Worm (Caenorhabditis elegans) whole organism, L4 larva: ENCODE measurements around the gene srw-99.
A peak's percentile ranks its signal among the peaks of the same experiment; 100 is the strongest.

Source experiments
- F10B5.3 ChIP-seq: sonication (generic microtip); optimal IDR thresholded peaks from 2 replicates; lab custom pipeline; 2016; ENCODE audit warnings: mild to moderate bottlenecking, missing genetic modification characterization, missing compliant biosample characterization
- T20F7.1 ChIP-seq: fragments of 200-800 bp; sonication (Bioruptor generic); optimal IDR thresholded peaks from 2 replicates; lab custom pipeline; 2018; ENCODE audit warnings: mild to moderate bottlenecking, missing genetic modification characterization, missing compliant biosample characterization
- Y48G9A.11 ChIP-seq: fragments of 200-800 bp; sonication (Bioruptor generic); IDR thresholded peaks from 2 replicates; pipeline ENCODE4 v1.3.6; 2022; ENCODE audit warnings: missing genetic modification reagents, missing genetic modification characterization, missing compliant biosample characterization
- aha-1 ChIP-seq: fragments of 150-350 bp; peaks from one replicate; lab custom pipeline; 2014; ENCODE audit warnings: missing biosample characterization, missing genetic modification characterization
- ama-1 ChIP-seq: fragments of 150-350 bp; optimal IDR thresholded peaks from 2 replicates; lab custom pipeline; 2014; ENCODE audit warnings: inconsistent platforms, mixed read lengths
- cey-2 ChIP-seq: sonication (generic microtip); optimal IDR thresholded peaks from 3 replicates; lab custom pipeline; 2017; ENCODE audit warnings: missing genetic modification characterization, mild to moderate bottlenecking, missing compliant biosample characterization, antibody characterized with exemption, borderline replicate concordance; ENCODE audit not compliant: insufficient read depth
- daf-16 ChIP-seq, 3 experiments: sonication (generic microtip); optimal IDR thresholded peaks; 2 replicates each; lab custom pipeline; 2016 to 2017; ENCODE audit warnings: missing genetic modification characterization in 3 of 3, missing genetic modification reagents in 3 of 3, mild to moderate bottlenecking in 2 of 3, missing compliant biosample characterization in 2 of 3, missing biosample characterization in 1 of 3, moderate library complexity in 1 of 3
- daf-19 ChIP-seq: fragments of 200-800 bp; sonication (Bioruptor generic); conservative IDR thresholded peaks from 2 replicates; pipeline ENCODE4 v1.3.6; 2022; ENCODE audit warnings: missing genetic modification characterization, missing compliant biosample characterization
- dmd-6 ChIP-seq: fragments of 200-800 bp; sonication (Bioruptor generic); IDR thresholded peaks from 2 replicates; pipeline ENCODE4 v1.3.6; 2022; ENCODE audit warnings: missing genetic modification reagents, missing genetic modification characterization, missing compliant biosample characterization
- duxl-1 ChIP-seq: sonication (generic microtip); optimal IDR thresholded peaks from 2 replicates; lab custom pipeline; 2016; ENCODE audit warnings: mild to moderate bottlenecking, missing genetic modification characterization, moderate library complexity, missing compliant biosample characterization; ENCODE audit not compliant: poor library complexity
- dve-1 ChIP-seq: sonication (generic microtip); optimal IDR thresholded peaks from 2 replicates; lab custom pipeline; 2017; ENCODE audit warnings: antibody characterized with exemption, mild to moderate bottlenecking, missing genetic modification characterization, missing compliant biosample characterization; ENCODE audit not compliant: insufficient read depth
- egl-27 ChIP-seq: sonication (generic microtip); optimal IDR thresholded peaks from 3 replicates; lab custom pipeline; 2017; ENCODE audit warnings: missing biosample characterization, missing genetic modification reagents, missing genetic modification characterization
- jun-1 ChIP-seq: fragments of 150-350 bp; optimal IDR thresholded peaks from 2 replicates; lab custom pipeline; 2014; ENCODE audit warnings: missing biosample characterization, missing genetic modification reagents, missing genetic modification characterization
- lin-1 ChIP-seq: fragments of 200-800 bp; sonication (Bioruptor generic); IDR thresholded peaks from 2 replicates; pipeline ENCODE4 v1.3.6; 2022; ENCODE audit warnings: missing genetic modification reagents, missing genetic modification characterization, missing compliant biosample characterization
- lin-15B ChIP-seq: fragments of 150-350 bp; sonication (generic microtip); optimal IDR thresholded peaks from 3 replicates; lab custom pipeline; 2014; ENCODE audit warnings: missing biosample characterization, missing genetic modification characterization
- lin-39 ChIP-seq: fragments of 150-350 bp; optimal IDR thresholded peaks from 2 replicates; lab custom pipeline; 2014; ENCODE audit warnings: missing biosample characterization, missing genetic modification reagents, missing genetic modification characterization
- lsy-2 ChIP-seq, 2 experiments: fragments of 150-350 bp in 1 of 2; sonication (generic microtip) in 1 of 2; optimal IDR thresholded peaks; 2 replicates each; lab custom pipeline; 2014 to 2017; ENCODE audit warnings: missing biosample characterization in 2 of 2, missing genetic modification characterization in 2 of 2
- mep-1 ChIP-seq: fragments of 150-350 bp; sonication (generic microtip); optimal IDR thresholded peaks from 3 replicates; lab custom pipeline; 2014; ENCODE audit warnings: missing biosample characterization, missing genetic modification characterization
- mxl-3 ChIP-seq: fragments of 200-800 bp; sonication (Bioruptor generic); optimal IDR thresholded peaks from 2 replicates; lab custom pipeline; 2018; ENCODE audit warnings: mild to moderate bottlenecking, missing genetic modification characterization, missing compliant biosample characterization
- nhr-102 ChIP-seq: sonication (generic microtip); optimal IDR thresholded peaks from 2 replicates; lab custom pipeline; 2016; ENCODE audit warnings: mild to moderate bottlenecking, missing genetic modification characterization, moderate library complexity, missing compliant biosample characterization
- nhr-11 ChIP-seq: fragments of 150-350 bp; optimal IDR thresholded peaks from 2 replicates; lab custom pipeline; 2014; ENCODE audit warnings: missing biosample characterization, missing genetic modification characterization
- nhr-111 ChIP-seq: fragments of 200-800 bp; sonication (Bioruptor generic); optimal IDR thresholded peaks from 2 replicates; lab custom pipeline; 2018; ENCODE audit warnings: mild to moderate bottlenecking, missing genetic modification characterization, missing compliant biosample characterization
- nhr-237 ChIP-seq: sonication (generic microtip); optimal IDR thresholded peaks from 2 replicates; lab custom pipeline; 2017; ENCODE audit warnings: missing biosample characterization, missing genetic modification characterization
- nhr-28 ChIP-seq: fragments of 150-350 bp; optimal IDR thresholded peaks from 2 replicates; lab custom pipeline; 2014; ENCODE audit warnings: missing biosample characterization, missing genetic modification characterization
- nhr-6 ChIP-seq: fragments of 150-350 bp; optimal IDR thresholded peaks from 2 replicates; lab custom pipeline; 2014; ENCODE audit warnings: missing biosample characterization, missing genetic modification characterization
- nhr-77 ChIP-seq: fragments of 150-350 bp; optimal IDR thresholded peaks from 2 replicates; lab custom pipeline; 2014; ENCODE audit warnings: missing biosample characterization, missing genetic modification characterization
- pha-4 ChIP-seq, 2 experiments: fragments of 150-350 bp in 1 of 2; fragments of 200-800 bp in 1 of 2; sonication (Bioruptor generic) in 1 of 2; IDR thresholded peaks in 1 of 2; optimal IDR thresholded peaks in 1 of 2; 2 replicates each; pipeline versions ENCODE4 v1.3.6 to Lab custom; 2014 to 2022; ENCODE audit warnings: missing genetic modification characterization in 2 of 2, missing genetic modification reagents in 2 of 2, missing biosample characterization in 1 of 2, missing compliant biosample characterization in 1 of 2
- php-3 ChIP-seq: fragments of 200-800 bp; sonication (Bioruptor generic); IDR thresholded peaks from 2 replicates; pipeline ENCODE4 v1.3.6; 2022; ENCODE audit warnings: missing genetic modification reagents, missing genetic modification characterization, missing compliant biosample characterization
- sdz-12 ChIP-seq: fragments of 200-800 bp; sonication (Bioruptor generic); optimal IDR thresholded peaks from 2 replicates; lab custom pipeline; 2018; ENCODE audit warnings: mild to moderate bottlenecking, missing genetic modification characterization, missing compliant biosample characterization
- snpc-1.2 ChIP-seq: fragments of 200-800 bp; sonication (Bioruptor generic); IDR thresholded peaks from 2 replicates; pipeline ENCODE4 v1.3.6; 2022; ENCODE audit warnings: missing genetic modification reagents, missing genetic modification characterization, missing compliant biosample characterization
- snpc-4 ChIP-seq: fragments of 150-350 bp; optimal IDR thresholded peaks from 2 replicates; lab custom pipeline; 2014; ENCODE audit warnings: missing biosample characterization, missing genetic modification characterization
- spr-1 ChIP-seq: sonication (generic microtip); optimal IDR thresholded peaks from 2 replicates; lab custom pipeline; 2016; ENCODE audit warnings: mild to moderate bottlenecking, missing genetic modification characterization, missing compliant biosample characterization
- tag-97 ChIP-seq: fragments of 200-800 bp; sonication (Bioruptor generic); IDR thresholded peaks from 2 replicates; pipeline ENCODE4 v1.3.6; 2022; ENCODE audit warnings: missing genetic modification characterization, missing compliant biosample characterization
- tra-1 ChIP-seq: fragments of 200-800 bp; sonication (Bioruptor generic); IDR thresholded peaks from 2 replicates; pipeline ENCODE4 v1.3.6; 2022; ENCODE audit warnings: missing genetic modification reagents, missing genetic modification characterization, missing compliant biosample characterization
- unc-62 ChIP-seq, 3 experiments: fragments of 150-350 bp in 1 of 3; sonication (generic microtip); optimal IDR thresholded peaks in 2 of 3; peaks in 1 of 3; 1 replicate in 1 of 3; 2 replicates in 2 of 3; lab custom pipeline; 2014 to 2017; ENCODE audit warnings: missing biosample characterization in 3 of 3, missing genetic modification characterization in 3 of 3, missing genetic modification reagents in 3 of 3, missing genotype in 1 of 3
- vab-7 ChIP-seq: fragments of 200-800 bp; sonication (Bioruptor generic); IDR thresholded peaks from 2 replicates; pipeline ENCODE4 v1.3.6; 2022; ENCODE audit warnings: missing genetic modification reagents, missing genetic modification characterization, missing compliant biosample characterization
- zfp-2 ChIP-seq: sonication (generic microtip); optimal IDR thresholded peaks from 2 replicates; lab custom pipeline; 2016; ENCODE audit warnings: mild to moderate bottlenecking, missing genetic modification characterization, missing compliant biosample characterization
- zfp-3 ChIP-seq: fragments of 200-800 bp; sonication (Bioruptor generic); conservative IDR thresholded peaks from 2 replicates; pipeline ENCODE4 v1.3.6; 2022; ENCODE audit warnings: missing genetic modification reagents, missing genetic modification characterization, missing compliant biosample characterization

Gene srw-99

DNA sequence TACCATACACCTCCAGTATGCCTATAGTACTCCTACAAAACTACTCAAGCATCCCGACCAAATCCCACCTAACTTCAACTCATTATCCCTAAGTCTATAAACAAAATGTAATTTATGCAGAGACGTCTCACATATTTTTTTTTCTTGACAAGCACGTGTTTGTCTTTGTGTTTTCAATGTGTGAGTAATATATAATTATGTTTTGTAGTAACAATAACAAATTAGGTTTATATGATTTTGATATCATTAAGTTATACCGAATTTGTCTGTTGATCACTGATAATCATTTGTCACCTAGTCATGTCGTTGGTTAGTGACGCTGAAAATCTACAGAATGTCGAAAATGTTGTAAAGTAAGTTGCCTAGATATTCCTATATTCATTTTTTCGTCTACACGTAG is 11.4 kb downstream of the srw-99 start, which contains the start of gene srw-102:
Gene srw-102, plus strand, starts transcription at position 301 of the 400 bp plus-strand sequence.
- TF ChIP-seq nhr-237 (no peak), tag-97 (no peak), snpc-1.2 (GFP tag; lab: Robert Waterston, UW) (no peak), T20F7.1 (GFP tag; lab: Kevin White, UChicago) (no peak), spr-1 (no peak), lin-1 (GFP tag; lab: Robert Waterston, UW) (no peak), php-3 (no peak), daf-16 (GFP tag; optimal IDR thresholded peaks at IDR 0.05; lab: Kevin White, UChicago) (no peak), daf-16 (tag; optimal IDR thresholded peaks at IDR 0.05; lab: Kevin White, UChicago) (no peak), zfp-2 (no peak), snpc-4 (tag; lab: Kevin White, UChicago) (no peak), dve-1 (tag; lab: Kevin White, UChicago) (no peak), nhr-77 (tag; lab: Kevin White, UChicago) (no peak), pha-4 (GFP tag; IDR thresholded peaks at IDR 0.05; lab: Robert Waterston, UW) (no peak), pha-4 (tag; optimal IDR thresholded peaks at IDR 0.05; lab: Kevin White, UChicago) (no peak), vab-7 (GFP tag; lab: Robert Waterston, UW) (no peak), lin-15B (tag; lab: Kevin White, UChicago) (no peak), duxl-1 (tag; lab: Kevin White, UChicago) (no peak)
- TF ChIP-seq, all 104 proteins: peak for 0

DNA sequence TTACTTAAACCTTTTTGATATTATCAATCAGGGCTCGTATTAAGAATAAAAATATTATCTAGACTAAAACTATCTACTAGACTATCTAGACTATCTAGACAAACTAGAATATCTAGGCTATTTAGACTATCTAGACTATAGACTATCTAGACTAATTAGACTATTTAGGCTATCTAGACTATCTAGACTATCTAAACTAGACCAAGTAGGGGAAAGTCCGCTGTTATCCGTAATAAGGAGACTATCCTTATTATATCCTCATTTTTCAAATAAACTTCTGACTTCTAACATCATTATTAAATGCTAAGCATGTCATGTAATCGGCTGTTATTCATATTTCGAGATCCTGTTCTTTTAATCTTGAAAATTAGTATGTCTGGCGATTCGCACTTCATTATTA is 13.4 kb downstream of the srw-99 start, which contains the start of gene srw-101:
Gene srw-101, plus strand, starts transcription at position 301 of the 400 bp plus-strand sequence.
- TF ChIP-seq zfp-3 (GFP tag; lab: Robert Waterston, UW): no peak
- no peak for TF ChIP-seq mxl-3 (GFP tag; lab: Kevin White, UChicago)
- TF ChIP-seq F10B5.3: no peak
- TF ChIP-seq, all 104 proteins: peak for 0

DNA sequence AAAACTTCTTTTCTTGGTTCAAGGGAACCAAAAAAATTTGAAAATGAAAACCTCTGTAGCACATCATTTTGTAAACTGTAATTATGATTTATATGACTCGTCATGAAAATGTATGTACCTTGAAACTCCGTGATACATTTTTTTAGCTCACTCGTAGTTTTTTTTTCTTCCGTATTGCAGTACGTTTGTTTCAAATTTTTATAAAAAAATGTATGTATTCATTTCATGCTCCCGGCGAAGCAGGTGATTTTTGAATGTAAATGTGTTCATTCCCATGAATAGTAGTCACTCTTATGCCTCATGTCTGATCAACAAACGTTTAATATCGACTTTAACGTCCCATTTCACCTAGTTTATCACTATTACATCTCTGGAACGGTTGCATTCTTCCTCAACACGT is 16.8 kb downstream of the srw-99 start, which contains the start of gene sri-27:
Gene sri-27, plus strand, starts transcription at position 301 of the 400 bp plus-strand sequence.
- TF ChIP-seq daf-19 (no peak), egl-27 (tag; lab: Kevin White, UChicago) (no peak), jun-1 (no peak), nhr-102 (no peak), nhr-11 (tag; lab: Kevin White, UChicago) (no peak), mep-1 (tag; lab: Kevin White, UChicago) (no peak), zfp-3 (GFP tag; lab: Robert Waterston, UW) (no peak), cey-2 (tag; lab: Kevin White, UChicago) (no peak), ama-1 (no peak), nhr-77 (tag; lab: Kevin White, UChicago) (no peak), tra-1 (no peak), sdz-12 (GFP tag; lab: Kevin White, UChicago) (no peak), dmd-6 (GFP tag; lab: Robert Waterston, UW) (no peak), nhr-111 (GFP tag; lab: Kevin White, UChicago) (no peak), lsy-2 (tag; optimal IDR thresholded peaks at IDR 0.05; lab: Kevin White, UChicago) (no peak), lin-39 (no peak)

DNA sequence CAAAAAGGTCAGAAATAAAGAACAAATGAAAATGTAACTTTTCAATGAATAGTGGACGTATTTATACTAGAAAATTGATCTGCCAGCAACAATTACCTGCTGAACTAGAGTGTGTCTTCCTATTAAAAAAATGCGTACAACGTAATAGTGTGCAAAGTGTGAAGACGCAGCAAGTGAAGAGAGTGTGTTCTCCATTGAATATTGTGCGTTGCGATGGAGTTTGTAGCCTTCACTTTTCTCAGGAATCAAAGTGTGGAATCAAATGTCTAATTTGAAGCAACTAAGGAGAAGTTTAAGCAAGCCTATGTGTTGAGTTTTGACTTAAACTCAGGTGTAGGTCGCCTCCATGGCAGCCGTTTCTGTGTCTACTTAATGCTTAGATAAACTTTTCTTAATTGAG is 23.4 kb downstream of the srw-99 start, which contains the start of gene gst-21:
Gene gst-21, minus strand, starts transcription at position 101 of the 400 bp plus-strand sequence.
- TF ChIP-seq T20F7.1 (GFP tag; lab: Kevin White, UChicago) (no peak), nhr-6 (tag; lab: Kevin White, UChicago) (no peak), unc-62 (GFP tag; optimal IDR thresholded peaks at IDR 0.05 in 1 of 2; lab: Kevin White, UChicago) (peak in 1 of 2 experiments; percentile 15), unc-62 (tag; optimal IDR thresholded peaks at IDR 0.05; lab: Kevin White, UChicago) (no peak), Y48G9A.11 (GFP tag; lab: Robert Waterston, UW) (no peak), aha-1 (no peak), nhr-28 (tag; lab: Kevin White, UChicago) (peak; percentile 65), mep-1 (tag; lab: Kevin White, UChicago) (no peak)
